Worm (Caenorhabditis elegans) whole organism, midembryonic: ENCODE results near the gene har-1.

Experiments
- T22C8.4 ChIP-seq: fragments of 200-800 bp; sonication (Bioruptor generic); IDR thresholded peaks from 2 replicates; pipeline ENCODE4 v1.3.6; 2022; ENCODE audit warnings: missing genetic modification characterization, missing compliant biosample characterization
- cog-1 ChIP-seq: sonication (generic microtip); optimal IDR thresholded peaks from 2 replicates; lab custom pipeline; 2016; ENCODE audit warnings: missing genetic modification characterization, missing compliant biosample characterization
- flt-1 ChIP-seq: fragments of 200-800 bp; sonication (Bioruptor generic); IDR thresholded peaks from 2 replicates; pipeline ENCODE4 v1.3.6; 2022; ENCODE audit warnings: missing genetic modification characterization, missing compliant biosample characterization
- klf-2 ChIP-seq: fragments of 200-800 bp; sonication (Bioruptor generic); conservative IDR thresholded peaks from 2 replicates; pipeline ENCODE4 v1.3.6; 2022; ENCODE audit warnings: missing genetic modification reagents, missing genetic modification characterization, missing compliant biosample characterization
- med-1 ChIP-seq: sonication (generic microtip); optimal IDR thresholded peaks from 2 replicates; lab custom pipeline; 2017; ENCODE audit warnings: missing genetic modification characterization, mild to moderate bottlenecking, missing compliant biosample characterization, antibody characterized with exemption, missing genetic modification reagents; ENCODE audit not compliant: insufficient read depth
- ref-1 ChIP-seq: fragments of 200-800 bp; sonication (Bioruptor generic); conservative IDR thresholded peaks from 2 replicates; pipeline ENCODE4 v1.3.6; 2022; ENCODE audit warnings: missing genetic modification reagents, missing genetic modification characterization, missing compliant biosample characterization
- tab-1 ChIP-seq: fragments of 200-800 bp; sonication (Bioruptor generic); IDR thresholded peaks from 2 replicates; pipeline ENCODE4 v1.3.6; 2022; ENCODE audit warnings: missing genetic modification characterization, missing compliant biosample characterization
- ztf-23 ChIP-seq: fragments of 200-800 bp; sonication (Bioruptor generic); IDR thresholded peaks from 2 replicates; pipeline ENCODE4 v1.3.6; 2022; ENCODE audit warnings: missing genetic modification reagents, missing genetic modification characterization, missing compliant biosample characterization
- ztf-29 ChIP-seq: fragments of 200-800 bp; sonication (Bioruptor generic); IDR thresholded peaks from 2 replicates; pipeline ENCODE4 v1.3.6; 2022; ENCODE audit warnings: missing genetic modification reagents, missing genetic modification characterization, missing compliant biosample characterization

The har-1 gene

ce11 chrIII:4123277-4123676, 28.6 kb upstream of the har-1 start:
- no peak for TF ChIP-seq tab-1 (GFP tag; lab: Robert Waterston, UW)
- TF ChIP-seq flt-1: no peak
- TF ChIP-seq klf-2 (GFP tag; lab: Robert Waterston, UW): no peak
- TF ChIP-seq med-1 (GFP tag; lab: Kevin White, UChicago): no peak
- TF ChIP-seq T22C8.4: no peak
- TF ChIP-seq ztf-29 (GFP tag; lab: Robert Waterston, UW): no peak
- no peak for TF ChIP-seq ref-1 (GFP tag; lab: Robert Waterston, UW)
- no peak for TF ChIP-seq ztf-23 (GFP tag; lab: Robert Waterston, UW)
- no peak for TF ChIP-seq cog-1 (tag; lab: Kevin White, UChicago)

ce11 chrIII:4123900-4124299, 28.0 kb upstream of the har-1 start:
- TF ChIP-seq cog-1 (tag; lab: Kevin White, UChicago) (no peak), ztf-29 (GFP tag; lab: Robert Waterston, UW) (no peak), ztf-23 (GFP tag; lab: Robert Waterston, UW) (no peak), med-1 (GFP tag; lab: Kevin White, UChicago) (no peak), klf-2 (GFP tag; lab: Robert Waterston, UW) (no peak), tab-1 (GFP tag; lab: Robert Waterston, UW) (no peak), flt-1 (no peak), ref-1 (GFP tag; lab: Robert Waterston, UW) (no peak), T22C8.4 (no peak)

- no peak for TF ChIP-seq flt-1
- no peak for TF ChIP-seq tab-1 (GFP tag; lab: Robert Waterston, UW)
- no peak for TF ChIP-seq cog-1 (tag; lab: Kevin White, UChicago)
- no peak for TF ChIP-seq ref-1 (GFP tag; lab: Robert Waterston, UW)
- no peak for TF ChIP-seq ztf-23 (GFP tag; lab: Robert Waterston, UW)
- TF ChIP-seq T22C8.4: no peak
- TF ChIP-seq ztf-29 (GFP tag; lab: Robert Waterston, UW): no peak
- no peak for TF ChIP-seq med-1 (GFP tag; lab: Kevin White, UChicago)
- TF ChIP-seq klf-2 (GFP tag; lab: Robert Waterston, UW): no peak
Observed at ce11 chrIII:4131814-4132555, 19.9 kb upstream of the har-1 start.

DNA sequence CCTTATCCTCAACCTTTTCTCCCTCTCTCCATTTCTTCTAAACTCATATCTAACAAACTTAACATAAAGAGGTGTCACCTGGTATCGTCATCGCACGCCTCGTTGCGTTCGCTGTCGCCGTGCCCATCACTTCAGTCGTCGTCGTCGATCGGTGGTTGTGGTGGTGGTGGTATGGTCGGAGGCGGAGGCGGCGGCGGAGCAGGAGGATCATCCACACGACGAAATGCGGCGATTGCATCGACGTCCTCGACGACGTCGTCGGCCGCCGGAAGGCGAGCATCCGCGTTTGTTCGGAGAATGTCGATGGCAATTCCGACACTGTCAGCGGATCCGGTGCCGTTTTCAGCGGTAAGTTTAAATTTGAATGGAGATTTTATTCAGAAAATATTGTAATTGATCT, 17.8 kb upstream of the har-1 start:
- TF ChIP-seq T22C8.4: no peak
- no peak for TF ChIP-seq ztf-29 (GFP tag; lab: Robert Waterston, UW)
- TF ChIP-seq ref-1 (GFP tag; lab: Robert Waterston, UW): no peak
- TF ChIP-seq klf-2 (GFP tag; lab: Robert Waterston, UW): no peak
- no peak for TF ChIP-seq cog-1 (tag; lab: Kevin White, UChicago)
- no peak for TF ChIP-seq tab-1 (GFP tag; lab: Robert Waterston, UW)
- TF ChIP-seq flt-1: no peak
- TF ChIP-seq ztf-23 (GFP tag; lab: Robert Waterston, UW): no peak

DNA sequence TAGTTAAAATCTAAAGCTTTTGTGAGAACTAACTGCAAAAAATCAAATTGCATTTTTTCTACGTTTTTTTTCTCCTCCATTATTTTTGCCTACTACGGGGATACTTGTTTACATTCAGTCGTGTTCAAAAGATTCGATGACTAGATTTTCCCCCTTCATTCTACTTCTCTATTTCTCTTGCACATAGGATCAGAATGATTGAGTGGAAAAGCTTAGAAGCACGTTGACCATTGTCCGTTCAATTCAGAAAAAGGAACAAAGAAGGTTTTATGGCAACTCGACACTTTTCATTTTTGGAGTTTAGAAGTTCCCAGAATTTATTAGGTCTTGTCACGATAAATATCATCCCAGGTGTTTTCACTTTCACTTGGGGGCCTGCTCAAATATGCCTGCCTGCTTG, 14.7 kb upstream of the har-1 start:
- TF ChIP-seq med-1 (GFP tag; lab: Kevin White, UChicago) (no peak), tab-1 (GFP tag; lab: Robert Waterston, UW) (no peak), klf-2 (GFP tag; lab: Robert Waterston, UW) (no peak), cog-1 (tag; lab: Kevin White, UChicago) (no peak), ztf-29 (GFP tag; lab: Robert Waterston, UW) (no peak), ztf-23 (GFP tag; lab: Robert Waterston, UW) (no peak), ref-1 (GFP tag; lab: Robert Waterston, UW) (no peak), flt-1 (no peak), T22C8.4 (no peak)

ce11 chrIII:4143170-4143569, 8.7 kb upstream of the har-1 start:
- no peak for TF ChIP-seq klf-2 (GFP tag; lab: Robert Waterston, UW)
- TF ChIP-seq T22C8.4: no peak
- TF ChIP-seq med-1 (GFP tag; lab: Kevin White, UChicago): no peak
- TF ChIP-seq tab-1 (GFP tag; lab: Robert Waterston, UW): no peak
- TF ChIP-seq flt-1: no peak
- no peak for TF ChIP-seq ztf-29 (GFP tag; lab: Robert Waterston, UW)
- no peak for TF ChIP-seq cog-1 (tag; lab: Kevin White, UChicago)
- TF ChIP-seq ztf-23 (GFP tag; lab: Robert Waterston, UW): no peak

DNA sequence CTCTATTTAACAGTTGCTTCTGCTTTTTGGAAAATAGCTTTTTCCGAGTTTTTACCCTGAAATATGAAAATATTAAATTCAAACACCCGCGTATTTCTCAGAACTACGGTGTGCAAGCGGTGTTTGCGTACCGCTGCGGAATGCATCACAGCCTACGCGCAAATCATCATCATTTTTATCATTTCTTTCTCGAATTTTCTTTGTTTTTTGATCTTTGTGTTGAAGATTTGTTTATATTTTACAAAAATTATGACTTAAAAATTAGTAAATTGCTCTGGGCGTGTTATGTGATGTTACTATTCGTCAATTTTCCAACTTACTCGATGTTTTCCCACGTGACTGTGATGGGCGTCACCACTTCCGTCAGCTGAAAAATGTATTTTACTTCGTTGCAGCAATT, 935 bp upstream of the har-1 start:
- TF ChIP-seq flt-1 (no peak), med-1 (GFP tag; lab: Kevin White, UChicago) (no peak), ref-1 (GFP tag; lab: Robert Waterston, UW) (no peak), klf-2 (GFP tag; lab: Robert Waterston, UW) (no peak)

ce11 chrIII:4152309-4152708, 455 bp downstream of the har-1 start:
- TF ChIP-seq ztf-29 (GFP tag; lab: Robert Waterston, UW): no peak
- no peak for TF ChIP-seq T22C8.4
- no peak for TF ChIP-seq flt-1
- no peak for TF ChIP-seq ztf-23 (GFP tag; lab: Robert Waterston, UW)
- TF ChIP-seq ref-1 (GFP tag; lab: Robert Waterston, UW): no peak
- no peak for TF ChIP-seq klf-2 (GFP tag; lab: Robert Waterston, UW)
- TF ChIP-seq med-1 (GFP tag; lab: Kevin White, UChicago): no peak
- no peak for TF ChIP-seq cog-1 (tag; lab: Kevin White, UChicago)
- no peak for TF ChIP-seq tab-1 (GFP tag; lab: Robert Waterston, UW)

ce11 chrIII:4152828-4153227, 974 bp downstream of the har-1 start:
- TF ChIP-seq ztf-23 (GFP tag; lab: Robert Waterston, UW) (no peak), T22C8.4 (no peak), med-1 (GFP tag; lab: Kevin White, UChicago) (no peak)
